Worm (Caenorhabditis elegans): ENCODE results near the gene snr-4.

- TF ChIP-seq nhr-76 (tag; optimal IDR thresholded peaks at IDR 0.05), result no peak
- TF ChIP-seq nhr-77 (tag; optimal IDR thresholded peaks at IDR 0.05), result no peak
- TF ChIP-seq elt-3 (tag; optimal IDR thresholded peaks at IDR 0.05), result no peak
- no peak for TF ChIP-seq F16B12.6 (tag; optimal IDR thresholded peaks at IDR 0.05)
- no peak for TF ChIP-seq nhr-28 (tag; optimal IDR thresholded peaks at IDR 0.05)
- TF ChIP-seq fos-1 (tag; optimal IDR thresholded peaks at IDR 0.05), result no peak
- TF ChIP-seq unc-62 (GFP tag; optimal IDR thresholded peaks at IDR 0.05), result no peak
- no peak for TF ChIP-seq nhr-12 (tag; optimal IDR thresholded peaks at IDR 0.05)
- no peak for TF ChIP-seq egl-27 (tag; optimal IDR thresholded peaks at IDR 0.05)
Measured at ce11 chrV:11976734-11977133, 2.8 kb downstream of the snr-4 start.
